Worm (Caenorhabditis elegans): ENCODE data around the gene srg-53.
"Not testable (repeated sequence)": the region's sequence is repeated elsewhere in the genome, so short reads cannot be mapped to it uniquely, and the experiment has no call there.

Gene srg-53

ce11 chrV:875945-876344 lies 3.3 kb upstream of the srg-53 start, which contains the start of gene T02B11.9:
Gene T02B11.9, plus strand, starts transcription at chrV:876245.
- TF ChIP-seq W03F9.2 (tag; optimal IDR thresholded peaks at IDR 0.05) (no peak), dao-5 (tag; optimal IDR thresholded peaks at IDR 0.05) (no peak), him-1 (tag; optimal IDR thresholded peaks at IDR 0.05) (no peak)

ce11 chrV:878567-878966 lies 704 bp upstream of the srg-53 start, which contains the start of gene T02B11.8:
Gene T02B11.8, minus strand, starts transcription at chrV:878667.
- TF ChIP-seq him-1 (tag; optimal IDR thresholded peaks at IDR 0.05) (no peak), dao-5 (tag; optimal IDR thresholded peaks at IDR 0.05) (no peak), W03F9.2 (tag; optimal IDR thresholded peaks at IDR 0.05) (no peak)

ce11 chrV:884324-884723 lies 5.1 kb downstream of the srg-53 start, which contains the start of gene srj-38:
Gene srj-38, minus strand, starts transcription at chrV:884424.
- TF ChIP-seq him-1 (tag; optimal IDR thresholded peaks at IDR 0.05) (no peak), dao-5 (tag; optimal IDR thresholded peaks at IDR 0.05) (no peak), W03F9.2 (tag; optimal IDR thresholded peaks at IDR 0.05) (no peak)

ce11 chrV:889216-889615 lies 9.9 kb downstream of the srg-53 start, which contains the start of gene T02B11.6:
Gene T02B11.6, minus strand, starts transcription at chrV:889316.
- TF ChIP-seq him-1 (tag; optimal IDR thresholded peaks at IDR 0.05) (no peak), dao-5 (tag; optimal IDR thresholded peaks at IDR 0.05) (no peak), W03F9.2 (tag; optimal IDR thresholded peaks at IDR 0.05) (no peak)

ce11 chrV:890423-890822 lies 11.2 kb downstream of the srg-53 start, which contains the start of gene srlf-21:
Gene srlf-21, minus strand, starts transcription at chrV:890523.
- TF ChIP-seq dao-5 (tag; optimal IDR thresholded peaks at IDR 0.05), result no peak
- TF ChIP-seq W03F9.2 (tag; optimal IDR thresholded peaks at IDR 0.05), result no peak
- no peak for TF ChIP-seq him-1 (tag; optimal IDR thresholded peaks at IDR 0.05)

ce11 chrV:890835-891234 lies 11.6 kb downstream of the srg-53 start, which contains the start of gene srlf-22:
Gene srlf-22, plus strand, starts transcription at chrV:891135.
- TF ChIP-seq dao-5, W03F9.2, him-1 (tag; optimal IDR thresholded peaks at IDR 0.05): not testable (repeated sequence)

ce11 chrV:893437-894018 lies 14.3 kb downstream of the srg-53 start, which contains the start of the genes srlf-23 and srlf-20:
Gene srlf-23, minus strand, starts transcription at chrV:893537.
Gene srlf-20, plus strand, starts transcription at chrV:893968.
- no peak for TF ChIP-seq W03F9.2 (tag; optimal IDR thresholded peaks at IDR 0.05)
- TF ChIP-seq dao-5 (tag; optimal IDR thresholded peaks at IDR 0.05), result no peak
- TF ChIP-seq him-1 (tag; optimal IDR thresholded peaks at IDR 0.05), result no peak

- TF ChIP-seq W03F9.2 (tag; optimal IDR thresholded peaks at IDR 0.05), result no peak
- no peak for TF ChIP-seq dao-5 (tag; optimal IDR thresholded peaks at IDR 0.05)
- no peak for TF ChIP-seq him-1 (tag; optimal IDR thresholded peaks at IDR 0.05)
Observed at ce11 chrV:899087-899486, 19.8 kb downstream of the srg-53 start, which contains the start of gene nas-32. Gene nas-32, minus strand, starts transcription at chrV:899187.

- no peak for TF ChIP-seq dao-5 (tag; optimal IDR thresholded peaks at IDR 0.05)
- no peak for TF ChIP-seq him-1 (tag; optimal IDR thresholded peaks at IDR 0.05)
- no peak for TF ChIP-seq W03F9.2 (tag; optimal IDR thresholded peaks at IDR 0.05)
Observed at ce11 chrV:903460-903859, 24.2 kb downstream of the srg-53 start, which contains the start of gene fmo-5. Gene fmo-5, minus strand, starts transcription at chrV:903665.

- TF ChIP-seq him-1 (tag; optimal IDR thresholded peaks at IDR 0.05) (no peak), W03F9.2 (tag; optimal IDR thresholded peaks at IDR 0.05) (peak; percentile 22)
Observed at ce11 chrV:904232-904983, 25.1 kb downstream of the srg-53 start, which contains the start of gene trm-2A. Gene trm-2A, plus strand, starts transcription at chrV:904963.

ce11 chrV:908681-909080 lies 29.4 kb downstream of the srg-53 start:
- no peak for TF ChIP-seq him-1 (tag; optimal IDR thresholded peaks at IDR 0.05)
- no peak for TF ChIP-seq dao-5 (tag; optimal IDR thresholded peaks at IDR 0.05)
- no peak for TF ChIP-seq W03F9.2 (tag; optimal IDR thresholded peaks at IDR 0.05)

ce11 chrV:910588-910987 lies 31.3 kb downstream of the srg-53 start:
- TF ChIP-seq dao-5 (tag; optimal IDR thresholded peaks at IDR 0.05) (no peak), him-1 (tag; optimal IDR thresholded peaks at IDR 0.05) (no peak), W03F9.2 (tag; optimal IDR thresholded peaks at IDR 0.05) (no peak)

- TF ChIP-seq dao-5 (tag; optimal IDR thresholded peaks at IDR 0.05) (no peak), him-1 (tag; optimal IDR thresholded peaks at IDR 0.05) (no peak), W03F9.2 (tag; optimal IDR thresholded peaks at IDR 0.05) (no peak)
Observed at ce11 chrV:911474-911873, 32.2 kb downstream of the srg-53 start, which contains the start of gene adh-5. Gene adh-5, plus strand, starts transcription at chrV:911774.

- TF ChIP-seq dao-5 (tag; optimal IDR thresholded peaks at IDR 0.05) (no peak), W03F9.2 (tag; optimal IDR thresholded peaks at IDR 0.05) (no peak), him-1 (tag; optimal IDR thresholded peaks at IDR 0.05) (no peak)
Observed at ce11 chrV:915716-916115, 36.4 kb downstream of the srg-53 start.

Data from whole organism, L4/young adult.